Fruit fly (Drosophila melanogaster): ENCODE data around the gene hdm.

Gene hdm

DNA sequence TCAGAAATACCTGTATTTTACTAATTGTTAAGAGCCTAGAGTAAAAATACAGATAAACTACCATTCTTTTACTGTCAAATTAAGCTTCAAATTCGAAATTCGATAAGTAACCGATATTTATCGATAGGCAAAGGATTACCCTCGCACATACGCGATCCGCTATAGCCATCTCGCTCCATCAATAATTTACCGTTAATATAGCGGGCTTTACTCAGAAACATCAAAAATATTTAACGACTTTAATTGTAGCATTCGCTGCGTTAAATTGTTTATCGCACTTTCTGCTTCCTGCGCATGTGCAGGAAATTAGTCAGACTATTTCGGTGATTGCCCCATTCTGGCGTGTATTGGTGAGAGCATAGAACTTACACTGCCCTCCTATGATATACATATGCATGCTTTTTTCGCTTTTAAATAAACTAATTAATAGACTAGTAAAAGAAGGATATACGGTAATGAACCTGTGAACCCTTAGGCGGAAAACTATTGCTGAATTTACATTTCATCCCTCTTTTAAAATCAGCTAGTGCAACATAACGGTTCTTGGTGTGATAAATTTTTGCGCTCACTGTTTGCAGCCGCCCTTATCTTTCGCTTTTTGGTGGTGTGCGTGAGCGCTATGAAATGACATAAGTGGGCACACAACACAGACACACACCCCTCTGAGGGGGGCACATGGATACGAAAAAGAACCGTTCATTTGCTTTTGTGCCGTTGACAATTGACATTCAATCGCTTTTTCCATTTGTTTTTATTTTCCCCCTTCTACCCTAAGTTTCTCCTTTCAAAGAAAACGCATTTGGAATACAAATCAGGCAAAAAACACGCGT is 11.5 kb downstream of the hdm start, which contains the start of the genes dpr14 and spidey (continued):
- TF ChIP-seq Kr (GFP tag; optimal IDR thresholded peaks at IDR 0.05) (no peak), Hmr (GFP tag; optimal IDR thresholded peaks at IDR 0.05) (peak; percentile 95), phol (tag; optimal IDR thresholded peaks at IDR 0.05) (peak; percentile 86), CG1233 (GFP tag; optimal IDR thresholded peaks at IDR 0.05) (peak; percentile 85), gcm2 (GFP tag; optimal IDR thresholded peaks at IDR 0.05) (peak; percentile 81), CG7556 (GFP tag; optimal IDR thresholded peaks at IDR 0.05) (peak; percentile 90), CG31441 (GFP tag; IDR thresholded peaks at IDR 0.05) (peak; percentile 88), CG12391 (tag; optimal IDR thresholded peaks at IDR 0.05) (peak; percentile 91), CG10274 (GFP tag; optimal IDR thresholded peaks at IDR 0.05) (peak; percentile 69), CG34422 (GFP tag; IDR thresholded peaks at IDR 0.05) (peak; percentile 91), CG31388 (GFP tag; optimal IDR thresholded peaks at IDR 0.05) (peak; percentile 48), Dek (tag; optimal IDR thresholded peaks at IDR 0.05) (peak; percentile 90), CG12219 (GFP tag; optimal IDR thresholded peaks at IDR 0.05) (peak; percentile 89), maf-S (GFP tag; optimal IDR thresholded peaks at IDR 0.05) (peak; percentile 86), CG12071 (GFP tag; optimal IDR thresholded peaks at IDR 0.05) (peak; percentile 92), ssp (GFP tag; IDR thresholded peaks at IDR 0.05) (peak; percentile 74), dpn (GFP tag; optimal IDR thresholded peaks at IDR 0.05) (peak; percentile 87 to 92), CG13296 (GFP tag; optimal IDR thresholded peaks at IDR 0.05) (peak; percentile 92), onecut (GFP tag; IDR thresholded peaks at IDR 0.05) (peak; percentile 87), mirr (GFP tag; optimal IDR thresholded peaks at IDR 0.05) (peak; percentile 88), lola (GFP tag; optimal IDR thresholded peaks at IDR 0.05) (peak in 1 of 3 experiments; percentile 76), schlank (tag; optimal IDR thresholded peaks at IDR 0.05) (peak; percentile 87), CG7786 (GFP tag; optimal IDR thresholded peaks at IDR 0.05) (peak; percentile 90), TFAM (GFP tag; optimal IDR thresholded peaks at IDR 0.05) (peak; percentile 50), CG4707 (GFP tag; optimal IDR thresholded peaks at IDR 0.05) (peak; percentile 62), fd102C (GFP tag; optimal IDR thresholded peaks at IDR 0.05) (peak; percentile 37), Spps (tag; optimal IDR thresholded peaks at IDR 0.05) (peak; percentile 80), NC2β (GFP tag; optimal IDR thresholded peaks at IDR 0.05) (peak; percentile 83), inv (GFP tag; IDR thresholded peaks at IDR 0.05; ENCODE audit: partially characterized antibody) (0 out of 2 replicates have a peak, but pooled peaks have one; percentile 21), aop (GFP tag; IDR thresholded peaks at IDR 0.05) (peak; percentile 56; the same call in 1 of the 2 replicates), cwo (GFP tag; optimal IDR thresholded peaks at IDR 0.05) (peak; percentile 87), gem (tag; optimal IDR thresholded peaks at IDR 0.05) (peak; percentile 94), grau (tag; optimal IDR thresholded peaks at IDR 0.05) (peak; percentile 92), CG12104 (GFP tag; optimal IDR thresholded peaks at IDR 0.05) (peak; percentile 62), caup (GFP tag; optimal IDR thresholded peaks at IDR 0.05; ENCODE audit: severe bottlenecking) (peak; percentile 92), gro (GFP tag; optimal IDR thresholded peaks at IDR 0.05) (peak; percentile 92), CG9876 (GFP tag; optimal IDR thresholded peaks at IDR 0.05) (peak; percentile 73), lmd (GFP tag; IDR thresholded peaks at IDR 0.05) (peak; percentile 91), hth (optimal IDR thresholded peaks at IDR 0.05) (no peak), CG15479 (GFP tag; optimal IDR thresholded peaks at IDR 0.05) (peak; percentile 9), CG7963 (GFP tag; IDR thresholded peaks at IDR 0.05; ENCODE audit: partially characterized antibody) (0 out of 3 replicates have a peak, but pooled peaks have one; percentile 8), CG10462 (GFP tag; optimal IDR thresholded peaks at IDR 0.05) (peak; percentile 62), D (optimal IDR thresholded peaks at IDR 0.05) (no peak), D (GFP tag; optimal IDR thresholded peaks at IDR 0.05) (peak; percentile 86), nau (GFP tag; optimal IDR thresholded peaks at IDR 0.05) (peak; percentile 87), oc (tag; optimal IDR thresholded peaks at IDR 0.05) (peak; percentile 86), CG15696 (tag; optimal IDR thresholded peaks at IDR 0.05) (peak; percentile 68), MBD-R2 (GFP tag; IDR thresholded peaks at IDR 0.05) (peak; percentile 80; the same call in 1 of the 2 replicates)
